Worm (Caenorhabditis elegans): ENCODE data around the gene ZK616.3.

Gene ZK616.3

DNA sequence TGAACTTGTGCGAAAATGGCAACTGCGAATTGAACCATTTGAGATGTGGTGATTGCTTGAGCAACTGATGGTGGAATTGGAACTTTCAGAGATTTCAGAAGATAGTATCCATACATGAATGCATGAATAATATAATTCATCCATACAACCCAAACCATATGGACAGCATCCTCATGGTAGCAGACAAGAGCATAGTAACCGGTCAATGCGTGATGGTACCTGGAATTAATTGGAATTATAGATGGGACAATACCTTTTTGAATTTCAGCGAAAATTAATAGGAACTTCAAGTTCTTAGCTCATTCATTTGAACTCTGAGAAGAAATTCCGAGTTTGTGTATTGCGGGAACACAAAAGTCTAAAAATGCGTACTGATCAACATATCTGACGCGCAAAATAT is 21.9 kb upstream of the ZK616.3 start:
- TF ChIP-seq skn-1 (tag; optimal IDR thresholded peaks at IDR 0.05) (no peak), daf-12 (tag; optimal IDR thresholded peaks at IDR 0.05) (no peak), rbr-2 (tag; optimal IDR thresholded peaks at IDR 0.05) (no peak), cey-2 (tag; optimal IDR thresholded peaks at IDR 0.05; ENCODE audit: borderline replicate concordance, insufficient read depth) (no peak), nhr-102 (tag; optimal IDR thresholded peaks at IDR 0.05) (no peak), daf-8 (GFP tag; IDR thresholded peaks at IDR 0.05) (no peak), D1046.2 (GFP tag; IDR thresholded peaks at IDR 0.05) (peak; percentile 25; the same call in 1 of the 2 replicates), pha-4 (GFP tag; IDR thresholded peaks at IDR 0.05) (no peak), pha-4 (tag; optimal IDR thresholded peaks at IDR 0.05) (no peak), Y105C5A.15 (GFP tag; IDR thresholded peaks at IDR 0.05) (peak; percentile 60; the same call in 1 of the 2 replicates), daf-16 (GFP tag; optimal IDR thresholded peaks at IDR 0.05) (no peak), daf-16 (tag; optimal IDR thresholded peaks at IDR 0.05) (peak; percentile 4), nhr-28 (tag; optimal IDR thresholded peaks at IDR 0.05) (no peak), tra-1 (GFP tag; IDR thresholded peaks at IDR 0.05) (peak; percentile 18; the same call in 1 of the 2 replicates), duxl-1 (tag; optimal IDR thresholded peaks at IDR 0.05; ENCODE audit: poor library complexity) (peak; percentile 31), Y48G9A.11 (GFP tag; IDR thresholded peaks at IDR 0.05) (no peak), lin-15B (tag; optimal IDR thresholded peaks at IDR 0.05) (no peak), unc-39 (tag; optimal IDR thresholded peaks at IDR 0.05) (no peak), lin-1 (GFP tag; IDR thresholded peaks at IDR 0.05) (no peak), gei-8 (GFP tag; optimal IDR thresholded peaks at IDR 0.05) (peak; percentile 57), lim-7 (GFP tag; IDR thresholded peaks at IDR 0.05) (peak; percentile 14; the same call in 1 of the 2 replicates), aha-1 (tag) (peak; percentile 53)

DNA sequence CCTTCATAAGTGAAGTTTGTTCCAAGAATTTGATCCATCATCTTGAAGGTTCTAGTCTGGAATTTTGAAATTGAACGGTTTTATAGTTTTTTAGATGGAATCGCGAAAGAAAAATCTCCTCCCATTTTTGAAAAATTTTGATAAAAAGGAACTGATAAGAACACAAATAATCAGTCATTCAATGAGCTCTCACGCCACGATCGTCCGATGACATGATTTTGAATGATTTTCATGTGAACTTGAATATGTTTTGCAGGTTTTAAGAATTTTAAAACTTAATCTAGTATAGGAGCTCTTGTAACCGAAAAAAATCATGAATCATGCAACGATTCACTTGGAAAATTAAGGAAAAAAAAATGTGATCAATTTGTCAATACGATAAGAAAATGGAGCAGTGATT is 19.8 kb upstream of the ZK616.3 start, which contains the start of gene elo-5:
TSS of gene elo-5 (minus strand) at position 56 of the 400 bp plus-strand sequence.
- TF ChIP-seq zfp-3 (GFP tag; conservative IDR thresholded peaks at IDR 0.05) (no peak), dmd-6 (GFP tag; IDR thresholded peaks at IDR 0.05) (peak; percentile 53), D1046.2 (GFP tag; IDR thresholded peaks at IDR 0.05) (no peak), hlh-11 (tag; optimal IDR thresholded peaks at IDR 0.05) (peak; percentile 63), pqm-1 (tag; optimal IDR thresholded peaks at IDR 0.05) (peak; percentile 37), dve-1 (tag; optimal IDR thresholded peaks at IDR 0.05; ENCODE audit: insufficient read depth) (peak; percentile 35), egl-43 (GFP tag; IDR thresholded peaks at IDR 0.05) (no peak), aha-1 (tag) (peak; percentile 48), dmd-8 (GFP tag; IDR thresholded peaks at IDR 0.05) (no peak), hlh-30 (tag; optimal IDR thresholded peaks at IDR 0.05; ENCODE audit: insufficient read depth) (peak; percentile 25), nhr-25 (tag; optimal IDR thresholded peaks at IDR 0.05; ENCODE audit: borderline replicate concordance, insufficient read depth) (no peak), nhr-28 (tag; optimal IDR thresholded peaks at IDR 0.05) (peak; percentile 45), daf-16 (GFP tag; optimal IDR thresholded peaks at IDR 0.05) (no peak), daf-16 (tag; optimal IDR thresholded peaks at IDR 0.05) (peak; percentile 75), unc-62 (GFP tag; optimal IDR thresholded peaks at IDR 0.05 in 1 of 2) (no peak), unc-62 (tag; optimal IDR thresholded peaks at IDR 0.05) (no peak), zip-2 (tag; optimal IDR thresholded peaks at IDR 0.05) (no peak)

ce11 chrIV:5380140-5380539 is 16.7 kb upstream of the ZK616.3 start:
- TF ChIP-seq nhr-28 (tag; optimal IDR thresholded peaks at IDR 0.05), result peak; percentile 53
- TF ChIP-seq php-3 (GFP tag; IDR thresholded peaks at IDR 0.05), result 0 out of 2 replicates have a peak, but pooled peaks have one; percentile 16
- no peak for TF ChIP-seq F26F4.8 (GFP tag; conservative IDR thresholded peaks at IDR 0.05)
- TF ChIP-seq ama-1 (optimal IDR thresholded peaks at IDR 0.05), result no peak
- no peak for TF ChIP-seq dmd-9 (GFP tag; IDR thresholded peaks at IDR 0.05)
- no peak for TF ChIP-seq F49E8.2 (tag; optimal IDR thresholded peaks at IDR 0.05; ENCODE audit: borderline replicate concordance)
- no peak for TF ChIP-seq madf-9 (GFP tag; conservative IDR thresholded peaks at IDR 0.05)
- TF ChIP-seq tra-1 (GFP tag; IDR thresholded peaks at IDR 0.05), result peak; percentile 61; the same call in 1 of the 2 replicates
- no peak for TF ChIP-seq mep-1 (tag; optimal IDR thresholded peaks at IDR 0.05)
- TF ChIP-seq pha-4 (GFP tag; IDR thresholded peaks at IDR 0.05), result no peak
- TF ChIP-seq pha-4 (tag; optimal IDR thresholded peaks at IDR 0.05), result no peak
- TF ChIP-seq mxl-3 (GFP tag; optimal IDR thresholded peaks at IDR 0.05), result no peak
- TF ChIP-seq lin-39 (tag; optimal IDR thresholded peaks at IDR 0.05), result no peak
- no peak for TF ChIP-seq nhr-42 (GFP tag; IDR thresholded peaks at IDR 0.05)
- TF ChIP-seq gei-8 (GFP tag; optimal IDR thresholded peaks at IDR 0.05), result no peak
- TF ChIP-seq mdt-29 (GFP tag; IDR thresholded peaks at IDR 0.05), result no peak
- TF ChIP-seq dmd-8 (GFP tag; IDR thresholded peaks at IDR 0.05), result no peak
- TF ChIP-seq nhr-77 (tag; optimal IDR thresholded peaks at IDR 0.05), result no peak
- TF ChIP-seq F10B5.3 (tag; optimal IDR thresholded peaks at IDR 0.05), result no peak
- TF ChIP-seq hlh-11 (tag; optimal IDR thresholded peaks at IDR 0.05), result peak; percentile 14
- TF ChIP-seq attf-4 (tag; optimal IDR thresholded peaks at IDR 0.05), result no peak
- TF ChIP-seq daf-8 (GFP tag; IDR thresholded peaks at IDR 0.05), result no peak
- TF ChIP-seq nhr-11 (tag; optimal IDR thresholded peaks at IDR 0.05), result no peak

Data from whole organism, L4 larva.